Worm (Caenorhabditis elegans) whole organism, L1 larva: ENCODE results near the gene pdi-1.

ENCODE experiments used
- C04F5.9 ChIP-seq: sonication (generic microtip); optimal IDR thresholded peaks from 2 replicates; lab custom pipeline; 2016; ENCODE audit warnings: missing genetic modification characterization, missing compliant biosample characterization
- C34B4.2 ChIP-seq: sonication (generic microtip); optimal IDR thresholded peaks from 2 replicates; lab custom pipeline; 2017; ENCODE audit warnings: mild to moderate bottlenecking, missing genetic modification characterization, missing compliant biosample characterization
- F16B12.6 ChIP-seq: fragments of 150-350 bp; optimal IDR thresholded peaks from 2 replicates; lab custom pipeline; 2014; ENCODE audit warnings: missing biosample characterization, missing genetic modification characterization
- aha-1 ChIP-seq: fragments of 150-350 bp; optimal IDR thresholded peaks from 2 replicates; lab custom pipeline; 2014; ENCODE audit warnings: missing biosample characterization, missing genetic modification characterization
- alr-1 ChIP-seq: fragments of 200-800 bp; sonication (Bioruptor generic); optimal IDR thresholded peaks from 2 replicates; lab custom pipeline; 2018; ENCODE audit warnings: borderline replicate concordance, mild to moderate bottlenecking, missing genetic modification characterization, missing compliant biosample characterization
- blmp-1 ChIP-seq: fragments of 150-350 bp; optimal IDR thresholded peaks from 2 replicates; lab custom pipeline; 2014; ENCODE audit warnings: missing biosample characterization, missing genetic modification characterization
- ceh-63 ChIP-seq: fragments of 200-800 bp; sonication (Bioruptor generic); optimal IDR thresholded peaks from 2 replicates; lab custom pipeline; 2018; ENCODE audit warnings: mild to moderate bottlenecking, missing genetic modification characterization, missing compliant biosample characterization
- ceh-82 ChIP-seq, 3 experiments: fragments of 150-350 bp in 1 of 3; sonication (generic microtip) in 2 of 3; optimal IDR thresholded peaks; 2 replicates each; lab custom pipeline; 2014 to 2017; ENCODE audit warnings: missing biosample characterization in 3 of 3, missing genetic modification characterization in 3 of 3
- ces-1 ChIP-seq: fragments of 150-350 bp; optimal IDR thresholded peaks from 2 replicates; lab custom pipeline; 2014; ENCODE audit warnings: missing biosample characterization, missing genetic modification reagents, missing genetic modification characterization
- dpl-1 ChIP-seq, 3 experiments: fragments of 150-350 bp in 2 of 3; sonication (generic microtip) in 1 of 3; optimal IDR thresholded peaks; 2 replicates each; lab custom pipeline; 2014 to 2017; ENCODE audit warnings: missing biosample characterization in 3 of 3, missing genetic modification characterization in 3 of 3, missing genetic modification reagents in 3 of 3
- efl-1 ChIP-seq, 4 experiments: fragments of 150-350 bp; optimal IDR thresholded peaks in 3 of 4; peaks in 1 of 4; 1 replicate in 1 of 4; 2 replicates in 3 of 4; lab custom pipeline; 2014; ENCODE audit warnings: missing biosample characterization in 2 of 4, missing genetic modification characterization in 2 of 4, missing genetic modification reagents in 2 of 4
- elt-2 ChIP-seq: sonication (generic microtip); optimal IDR thresholded peaks from 2 replicates; lab custom pipeline; 2016; ENCODE audit warnings: missing genetic modification characterization, mild to moderate bottlenecking, inconsistent platforms, missing compliant biosample characterization, missing genetic modification reagents
- elt-3 ChIP-seq, 6 experiments: fragments of 150-350 bp in 1 of 6; sonication (generic microtip); optimal IDR thresholded peaks; 2 replicates each; lab custom pipeline; 2017 to 2018; ENCODE audit warnings: missing biosample characterization in 6 of 6, missing genetic modification characterization in 6 of 6, inconsistent platforms in 1 of 6
- fkh-4 ChIP-seq: sonication (generic microtip); optimal IDR thresholded peaks from 2 replicates; lab custom pipeline; 2016; ENCODE audit warnings: missing compliant biosample characterization, missing genetic modification characterization, borderline replicate concordance
- fkh-8 ChIP-seq: sonication (generic microtip); optimal IDR thresholded peaks from 2 replicates; lab custom pipeline; 2016; ENCODE audit warnings: mild to moderate bottlenecking, missing genetic modification characterization, missing compliant biosample characterization
- grh-1 ChIP-seq: fragments of 200-800 bp; sonication (Bioruptor generic); IDR thresholded peaks from 2 replicates; pipeline ENCODE4 v1.3.6; 2022; ENCODE audit warnings: missing genetic modification reagents, missing genetic modification characterization, missing compliant biosample characterization
- hpl-2 ChIP-seq: fragments of 150-350 bp; optimal IDR thresholded peaks from 2 replicates; lab custom pipeline; 2014; ENCODE audit warnings: missing biosample characterization, missing genetic modification reagents, missing genetic modification characterization
- irx-1 ChIP-seq: sonication (generic microtip); optimal IDR thresholded peaks from 2 replicates; lab custom pipeline; 2016; ENCODE audit warnings: missing genetic modification characterization, missing compliant biosample characterization
- isw-1 ChIP-seq: fragments of 200-800 bp; sonication (Bioruptor generic); IDR thresholded peaks from 2 replicates; pipeline ENCODE4 v1.3.6; 2022; ENCODE audit warnings: missing genetic modification characterization, missing compliant biosample characterization
- jun-1 ChIP-seq: fragments of 150-350 bp; optimal IDR thresholded peaks from 2 replicates; lab custom pipeline; 2014; ENCODE audit warnings: missing biosample characterization, missing genetic modification reagents, missing genetic modification characterization
- lin-14 ChIP-seq: fragments of 200-800 bp; sonication (Bioruptor generic); optimal IDR thresholded peaks from 2 replicates; lab custom pipeline; 2018; ENCODE audit warnings: mild to moderate bottlenecking, missing genetic modification characterization, moderate library complexity, missing compliant biosample characterization
- lin-35 ChIP-seq, 2 experiments: fragments of 150-350 bp; optimal IDR thresholded peaks; 2 replicates each; lab custom pipeline; 2014; ENCODE audit warnings: missing biosample characterization in 2 of 2, missing genetic modification characterization in 2 of 2, missing genetic modification reagents in 2 of 2
- lsy-2 ChIP-seq, 2 experiments: fragments of 150-350 bp; optimal IDR thresholded peaks; 2 replicates each; lab custom pipeline; 2014; ENCODE audit warnings: missing biosample characterization in 2 of 2, missing genetic modification characterization in 2 of 2
- mdl-1 ChIP-seq, 2 experiments: fragments of 150-350 bp; optimal IDR thresholded peaks; 2 replicates each; lab custom pipeline; 2014 to 2017; ENCODE audit warnings: missing biosample characterization in 2 of 2, missing genetic modification characterization in 2 of 2, inconsistent platforms in 1 of 2
- mef-2 ChIP-seq: fragments of 150-350 bp; optimal IDR thresholded peaks from 2 replicates; lab custom pipeline; 2014; ENCODE audit warnings: missing biosample characterization, missing genetic modification characterization
- mep-1 ChIP-seq: fragments of 150-350 bp; optimal IDR thresholded peaks from 2 replicates; lab custom pipeline; 2014; ENCODE audit warnings: missing biosample characterization, missing genetic modification characterization
- nhr-12 ChIP-seq: sonication (generic microtip); optimal IDR thresholded peaks from 2 replicates; lab custom pipeline; 2017; ENCODE audit warnings: missing biosample characterization, missing genetic modification characterization
- nhr-20 ChIP-seq: sonication (generic microtip); optimal IDR thresholded peaks from 2 replicates; lab custom pipeline; 2016; ENCODE audit warnings: mild to moderate bottlenecking, missing genetic modification characterization, missing compliant biosample characterization
- nhr-237 ChIP-seq: fragments of 150-350 bp; optimal IDR thresholded peaks from 2 replicates; lab custom pipeline; 2014; ENCODE audit warnings: missing biosample characterization, missing genetic modification characterization
- nhr-47 ChIP-seq: sonication (generic microtip); optimal IDR thresholded peaks from 2 replicates; lab custom pipeline; 2016; ENCODE audit warnings: mild to moderate bottlenecking, missing genetic modification characterization, moderate library complexity, missing compliant biosample characterization
- nhr-71 ChIP-seq: sonication (generic microtip); optimal IDR thresholded peaks from 2 replicates; lab custom pipeline; 2016; ENCODE audit warnings: mild to moderate bottlenecking, missing genetic modification characterization, moderate library complexity, missing compliant biosample characterization
- nhr-85 ChIP-seq: sonication (generic microtip); peaks from one replicate; lab custom pipeline; 2016; ENCODE audit warnings: missing genetic modification characterization, inconsistent platforms, missing compliant biosample characterization
- rnt-1 ChIP-seq: sonication (generic microtip); optimal IDR thresholded peaks from 2 replicates; lab custom pipeline; 2016; ENCODE audit warnings: mild to moderate bottlenecking, missing genetic modification characterization, moderate library complexity, missing compliant biosample characterization
- skn-1 ChIP-seq: fragments of 150-350 bp; optimal IDR thresholded peaks from 2 replicates; lab custom pipeline; 2014; ENCODE audit warnings: missing biosample characterization, missing genetic modification characterization
- snu-23 ChIP-seq: sonication (generic microtip); optimal IDR thresholded peaks from 2 replicates; lab custom pipeline; 2016; ENCODE audit warnings: missing genetic modification characterization, missing compliant biosample characterization
- sox-4 ChIP-seq: sonication (generic microtip); optimal IDR thresholded peaks from 2 replicates; lab custom pipeline; 2016; ENCODE audit warnings: missing genetic modification characterization, missing compliant biosample characterization
- sptf-1 ChIP-seq: fragments of 150-350 bp; optimal IDR thresholded peaks from 2 replicates; lab custom pipeline; 2014; ENCODE audit warnings: missing biosample characterization, missing genetic modification characterization
- sup-37 ChIP-seq: fragments of 200-800 bp; sonication (Bioruptor generic); optimal IDR thresholded peaks from 2 replicates; lab custom pipeline; 2018; ENCODE audit warnings: mild to moderate bottlenecking, missing genetic modification characterization, missing compliant biosample characterization
- swsn-7 ChIP-seq: sonication (generic microtip); optimal IDR thresholded peaks from 2 replicates; lab custom pipeline; 2016; ENCODE audit warnings: missing genetic modification characterization, missing compliant biosample characterization
- tbx-2 ChIP-seq: sonication (generic microtip); optimal IDR thresholded peaks from 2 replicates; lab custom pipeline; 2016; ENCODE audit warnings: missing genetic modification characterization, missing compliant biosample characterization
- unc-86 ChIP-seq: sonication (generic microtip); optimal IDR thresholded peaks from 2 replicates; lab custom pipeline; 2016; ENCODE audit warnings: missing genetic modification characterization, missing compliant biosample characterization
- xbp-1 ChIP-seq: sonication (generic microtip); optimal IDR thresholded peaks from 2 replicates; lab custom pipeline; 2016; ENCODE audit warnings: missing genetic modification characterization, missing compliant biosample characterization
- zip-4 ChIP-seq: fragments of 200-800 bp; sonication (Bioruptor generic); optimal IDR thresholded peaks from 2 replicates; lab custom pipeline; 2018; ENCODE audit warnings: mild to moderate bottlenecking, missing genetic modification characterization, moderate library complexity, missing compliant biosample characterization

The pdi-1 gene

ce11 chrIII:3709030-3709429 lies 7.8 kb upstream of the pdi-1 start, which contains the start of gene alkb-8:
alkb-8 (plus strand) TSS chrIII:3709330.
- TF ChIP-seq unc-86 (tag; lab: Kevin White, UChicago) (no peak), jun-1 (tag; lab: Kevin White, UChicago) (no peak), mdl-1 (tag; optimal IDR thresholded peaks at IDR 0.05; lab: Kevin White, UChicago) (no peak), blmp-1 (tag; lab: Kevin White, UChicago) (no peak), elt-3 (tag; optimal IDR thresholded peaks at IDR 0.05; lab: Kevin White, UChicago) (no peak), hpl-2 (GFP tag; lab: Kevin White, UChicago) (no peak), nhr-20 (tag; lab: Kevin White, UChicago) (no peak), isw-1 (GFP tag; lab: Robert Waterston, UW) (no peak), lin-35 (GFP tag; optimal IDR thresholded peaks at IDR 0.05; lab: Kevin White, UChicago) (no peak), elt-2 (tag; lab: Kevin White, UChicago) (no peak), tbx-2 (no peak), nhr-47 (no peak), efl-1 (optimal IDR thresholded peaks at IDR 0.05; lab: Kevin White, UChicago) (no peak), efl-1 (GFP tag; optimal IDR thresholded peaks at IDR 0.05 in 1 of 2; lab: Kevin White, UChicago) (no peak), sox-4 (tag; lab: Kevin White, UChicago) (no peak), sptf-1 (tag; lab: Kevin White, UChicago) (no peak), fkh-8 (tag; lab: Kevin White, UChicago) (no peak), rnt-1 (tag; lab: Kevin White, UChicago) (no peak), grh-1 (no peak), irx-1 (tag; lab: Kevin White, UChicago) (no peak)
- TF ChIP-seq, all 84 proteins: peak for 0

ce11 chrIII:3706586-3706985 lies 5.3 kb upstream of the pdi-1 start, which contains the start of gene dph-1:
dph-1 (plus strand) TSS chrIII:3706886.
- TF ChIP-seq nhr-12 (tag; lab: Kevin White, UChicago), result no peak

- TF ChIP-seq alr-1 (tag; lab: Kevin White, UChicago), result no peak
- TF ChIP-seq nhr-71, result peak; percentile 54
- TF ChIP-seq dpl-1 (GFP tag; optimal IDR thresholded peaks at IDR 0.05; lab: Kevin White, UChicago), result peak in 2 of 3 experiments; percentile 37 to 60
- TF ChIP-seq efl-1 (optimal IDR thresholded peaks at IDR 0.05; lab: Kevin White, UChicago), result peak; percentile 34 to 53
- TF ChIP-seq efl-1 (GFP tag; optimal IDR thresholded peaks at IDR 0.05 in 1 of 2; lab: Kevin White, UChicago), result peak in 1 of 2 experiments; percentile 48
- TF ChIP-seq mef-2 (tag; lab: Kevin White, UChicago), result no peak
- TF ChIP-seq snu-23 (GFP tag; lab: Kevin White, UChicago), result peak; percentile 46
- peak; percentile 88 for TF ChIP-seq F16B12.6 (tag; lab: Kevin White, UChicago)
- TF ChIP-seq nhr-85 (tag; lab: Kevin White, UChicago), result peak; percentile 26
- TF ChIP-seq lin-35 (GFP tag; optimal IDR thresholded peaks at IDR 0.05; lab: Kevin White, UChicago), result peak; percentile 21 to 47
- TF ChIP-seq nhr-47, result peak; percentile 22
- no peak for TF ChIP-seq swsn-7 (tag; lab: Kevin White, UChicago)
- TF ChIP-seq fkh-4 (tag; lab: Kevin White, UChicago), result no peak
- TF ChIP-seq sup-37 (GFP tag; lab: Kevin White, UChicago), result no peak
- TF ChIP-seq ceh-82 (tag; optimal IDR thresholded peaks at IDR 0.05; lab: Kevin White, UChicago), result peak in 1 of 3 experiments; percentile 22
- TF ChIP-seq aha-1 (tag; lab: Kevin White, UChicago), result no peak
- peak; percentile 48 for TF ChIP-seq xbp-1 (tag; lab: Kevin White, UChicago)
- no peak for TF ChIP-seq nhr-237 (tag; lab: Kevin White, UChicago)
- TF ChIP-seq elt-2 (tag; lab: Kevin White, UChicago), result no peak
- TF ChIP-seq lsy-2 (tag; optimal IDR thresholded peaks at IDR 0.05; lab: Kevin White, UChicago), result peak; percentile 31 to 62
These were observed 3.7 kb upstream of the pdi-1 start, which contains the start of gene wdr-5.1 for ce11 chrIII:3704967-3705366. wdr-5.1 (plus strand) TSS chrIII:3705285.

- TF ChIP-seq ceh-82 (tag; optimal IDR thresholded peaks at IDR 0.05; lab: Kevin White, UChicago) (peak in 2 of 3 experiments; percentile 6 to 31), mep-1 (tag; lab: Kevin White, UChicago) (peak; percentile 3), ceh-63 (no peak), lin-14 (GFP tag; lab: Kevin White, UChicago) (peak; percentile 66), skn-1 (tag; lab: Kevin White, UChicago) (peak; percentile 87), dpl-1 (GFP tag; optimal IDR thresholded peaks at IDR 0.05; lab: Kevin White, UChicago) (peak in 1 of 3 experiments; percentile 28), zip-4 (GFP tag; lab: Kevin White, UChicago) (peak; percentile 30), mdl-1 (tag; optimal IDR thresholded peaks at IDR 0.05; lab: Kevin White, UChicago) (peak in 1 of 2 experiments; percentile 29), lsy-2 (tag; optimal IDR thresholded peaks at IDR 0.05; lab: Kevin White, UChicago) (peak; percentile 28 to 32), swsn-7 (tag; lab: Kevin White, UChicago) (no peak), C34B4.2 (tag; lab: Kevin White, UChicago) (no peak), nhr-71 (peak; percentile 39), jun-1 (tag; lab: Kevin White, UChicago) (peak; percentile 17), snu-23 (GFP tag; lab: Kevin White, UChicago) (peak; percentile 4), lin-35 (GFP tag; optimal IDR thresholded peaks at IDR 0.05; lab: Kevin White, UChicago) (peak; percentile 15 to 56), ces-1 (GFP tag; lab: Kevin White, UChicago) (no peak), xbp-1 (tag; lab: Kevin White, UChicago) (peak; percentile 1), efl-1 (optimal IDR thresholded peaks at IDR 0.05; lab: Kevin White, UChicago) (no peak), efl-1 (GFP tag; optimal IDR thresholded peaks at IDR 0.05 in 1 of 2; lab: Kevin White, UChicago) (peak; percentile 10 to 91), elt-3 (tag; optimal IDR thresholded peaks at IDR 0.05; lab: Kevin White, UChicago) (peak in 1 of 6 experiments; percentile 21), C04F5.9 (tag; lab: Kevin White, UChicago) (no peak)
These were observed 2.1 kb upstream of the pdi-1 start, which contains the start of gene C14B1.3 for ce11 chrIII:3703397-3703796. C14B1.3 (plus strand) TSS chrIII:3703564.
